Fruit fly (Drosophila melanogaster): ENCODE measurements around the gene CheB38a.

The CheB38a gene

dm6 chr2L:20799991-20800897 is 18.1 kb downstream of the CheB38a start (continued):
- TF ChIP-seq sens-2 (GFP tag; IDR thresholded peaks at IDR 0.05) (peak; percentile 64), B-H2 (GFP tag; optimal IDR thresholded peaks at IDR 0.05) (peak; percentile 78), CG15269 (tag; optimal IDR thresholded peaks at IDR 0.05) (peak; percentile 78), kah (GFP tag; optimal IDR thresholded peaks at IDR 0.05) (no peak), CG12299 (tag; optimal IDR thresholded peaks at IDR 0.05) (peak; percentile 53), CG6791 (GFP tag; IDR thresholded peaks at IDR 0.05; ENCODE audit: partially characterized antibody) (no peak), bowl (GFP tag; IDR thresholded peaks at IDR 0.05) (peak; percentile 9; the same call in 1 of the 2 replicates), Lhr (GFP tag; optimal IDR thresholded peaks at IDR 0.05) (no peak), NK7.1 (GFP tag; optimal IDR thresholded peaks at IDR 0.05) (peak; percentile 61), slou (GFP tag; optimal IDR thresholded peaks at IDR 0.05) (peak; percentile 47), pnt (GFP tag; optimal IDR thresholded peaks at IDR 0.05) (peak; percentile 67), nerfin-2 (GFP tag; IDR thresholded peaks at IDR 0.05; ENCODE audit: partially characterized antibody) (no peak), sima (GFP tag; optimal IDR thresholded peaks at IDR 0.05) (peak; percentile 56), nom (GFP tag; optimal IDR thresholded peaks at IDR 0.05) (peak; percentile 94), MTF-1 (GFP tag; optimal IDR thresholded peaks at IDR 0.05; ENCODE audit: borderline replicate concordance) (peak; percentile 24), mirr (GFP tag; optimal IDR thresholded peaks at IDR 0.05) (peak; percentile 35), dimm (GFP tag; IDR thresholded peaks at IDR 0.05) (no peak), NfI (GFP tag; optimal IDR thresholded peaks at IDR 0.05) (peak; percentile 78), dati (GFP tag; IDR thresholded peaks at IDR 0.05) (0 out of 2 replicates have a peak, but pooled peaks have one; percentile 42), Deaf1 (tag; optimal IDR thresholded peaks at IDR 0.05) (peak; percentile 77), NC2α (GFP tag; optimal IDR thresholded peaks at IDR 0.05) (peak; percentile 36), Mes4 (GFP tag; optimal IDR thresholded peaks at IDR 0.05) (peak; percentile 39), CG9727 (GFP tag; optimal IDR thresholded peaks at IDR 0.05) (peak; percentile 86), Atf6 (GFP tag; IDR thresholded peaks at IDR 0.05) (peak; percentile 83), Sry-δ (GFP tag; optimal IDR thresholded peaks at IDR 0.05) (peak; percentile 37), gem (tag; optimal IDR thresholded peaks at IDR 0.05) (peak; percentile 81), inv (GFP tag; IDR thresholded peaks at IDR 0.05; ENCODE audit: partially characterized antibody) (no peak), br (optimal IDR thresholded peaks at IDR 0.05) (no peak), Hr39 (optimal IDR thresholded peaks at IDR 0.05) (no peak), Nf-YA (GFP tag; IDR thresholded peaks at IDR 0.05) (0 out of 2 replicates have a peak, but pooled peaks have one; percentile 37), ems (GFP tag; optimal IDR thresholded peaks at IDR 0.05) (peak; percentile 62), ab (GFP tag; optimal IDR thresholded peaks at IDR 0.05) (no peak), Eip74EF (GFP tag; optimal IDR thresholded peaks at IDR 0.05) (no peak), dan (GFP tag; IDR thresholded peaks at IDR 0.05) (no peak), her (GFP tag; optimal IDR thresholded peaks at IDR 0.05) (peak; percentile 83), HmgD (GFP tag; optimal IDR thresholded peaks at IDR 0.05) (peak; percentile 14), eyg (GFP tag; optimal IDR thresholded peaks at IDR 0.05) (peak; percentile 75), kay (GFP tag; optimal IDR thresholded peaks at IDR 0.05) (peak; percentile 38), seq (GFP tag; IDR thresholded peaks at IDR 0.05) (peak; percentile 60; the same call in 1 of the 2 replicates), CG13775 (GFP tag; optimal IDR thresholded peaks at IDR 0.05) (peak; percentile 67), CG11247 (GFP tag; IDR thresholded peaks at IDR 0.05) (peak; percentile 55; the same call in 1 of the 2 replicates), zen (tag; optimal IDR thresholded peaks at IDR 0.05) (peak; percentile 62), dysf (GFP tag; IDR thresholded peaks at IDR 0.05) (peak; percentile 88), Bgb (GFP tag; IDR thresholded peaks at IDR 0.05; ENCODE audit: partially characterized antibody) (no peak), CG3065 (GFP tag; optimal IDR thresholded peaks at IDR 0.05) (no peak), Optix (GFP tag; IDR thresholded peaks at IDR 0.05) (peak; percentile 68), CrebB (tag; optimal IDR thresholded peaks at IDR 0.05) (peak; percentile 77), CG12155 (GFP tag; optimal IDR thresholded peaks at IDR 0.05) (peak; percentile 78), tx (GFP tag; optimal IDR thresholded peaks at IDR 0.05) (peak; percentile 70)

Measured in whole organism, embryonic.